Worm (Caenorhabditis elegans): ENCODE results near the gene Y57E12B.1.

- TF ChIP-seq fos-1 (tag; optimal IDR thresholded peaks at IDR 0.05) = no peak
- TF ChIP-seq nhr-12 (tag; optimal IDR thresholded peaks at IDR 0.05) = no peak
- no peak for TF ChIP-seq lin-15B (tag; optimal IDR thresholded peaks at IDR 0.05)
- TF ChIP-seq nhr-77 (tag; optimal IDR thresholded peaks at IDR 0.05) = no peak
Observed at ce11 chrV:6926633-6927032, 21.7 kb upstream of the Y57E12B.1 start.
